Worm (Caenorhabditis elegans): ENCODE measurements around the gene srlf-10.
A peak's percentile ranks its signal among the peaks of the same experiment; 100 is the strongest.
"Not testable (repeated sequence)": the region's sequence is repeated elsewhere in the genome, so short reads cannot be mapped to it uniquely, and the experiment has no call there.

The srlf-10 gene

DNA sequence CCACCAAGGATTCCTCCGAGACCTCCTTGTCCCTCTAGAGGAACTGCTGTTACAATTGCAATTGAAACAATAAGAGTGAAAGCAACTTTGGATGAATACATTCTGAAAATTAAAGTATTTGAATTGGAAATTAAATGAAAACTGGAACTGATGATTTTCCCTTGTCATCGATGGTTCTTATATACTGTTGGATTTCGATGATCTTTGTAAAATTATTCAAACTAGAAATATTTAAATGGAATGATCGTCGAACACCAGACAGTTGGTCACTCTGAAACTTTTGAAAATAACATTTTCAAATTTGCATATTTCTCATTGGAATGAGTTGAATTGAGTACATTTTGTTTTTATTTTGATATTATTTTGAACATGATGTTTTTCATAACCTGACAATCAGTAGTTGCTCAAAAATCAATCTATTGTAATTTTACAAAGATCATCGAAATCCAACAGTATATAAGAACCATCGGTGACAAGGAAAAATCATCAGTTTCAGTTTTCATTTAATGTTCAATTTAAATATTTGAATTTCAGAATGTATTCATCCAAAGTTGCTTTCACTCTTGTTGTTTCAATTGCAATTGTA, at the start of gene srlf-10, which contains the start of gene srlf-9:
TSS of gene srlf-10 (plus strand) at position 536 of the 586 bp plus-strand sequence.
TSS of gene srlf-9 (minus strand) at position 101 of the 586 bp plus-strand sequence.
- TF ChIP-seq aly-2, elt-1, snpc-4 (tag; optimal IDR thresholded peaks at IDR 0.05): not testable (repeated sequence)

DNA sequence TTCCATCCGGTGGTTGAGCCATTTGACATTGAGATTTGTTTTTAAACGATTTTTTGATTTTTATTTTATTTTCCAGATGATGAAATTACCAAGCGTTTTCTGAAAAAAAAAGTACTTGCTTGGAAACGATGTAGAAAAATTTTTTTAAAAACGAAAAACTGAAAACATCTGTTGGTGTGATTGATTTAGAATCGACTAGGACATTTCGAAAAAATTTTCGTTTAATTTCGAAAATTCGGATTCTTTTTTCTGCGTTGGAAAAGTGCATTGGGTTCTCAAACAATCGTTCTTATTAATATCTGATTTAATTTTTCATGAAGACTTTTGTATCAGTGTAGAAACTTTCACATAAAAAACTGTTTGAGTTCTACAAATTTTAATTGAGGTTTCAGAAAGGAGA, 42.8 kb upstream of the srlf-10 start, which contains the start of gene F53A2.9:
TSS of gene F53A2.9 (minus strand) at position 101 of the 400 bp plus-strand sequence.
- TF ChIP-seq unc-62 (GFP tag; optimal IDR thresholded peaks at IDR 0.05) = no peak
- no peak for TF ChIP-seq lin-11 (tag; optimal IDR thresholded peaks at IDR 0.05)
- TF ChIP-seq unc-55 (GFP tag; optimal IDR thresholded peaks at IDR 0.05) = no peak
- TF ChIP-seq elt-1 (tag; optimal IDR thresholded peaks at IDR 0.05) = no peak

DNA sequence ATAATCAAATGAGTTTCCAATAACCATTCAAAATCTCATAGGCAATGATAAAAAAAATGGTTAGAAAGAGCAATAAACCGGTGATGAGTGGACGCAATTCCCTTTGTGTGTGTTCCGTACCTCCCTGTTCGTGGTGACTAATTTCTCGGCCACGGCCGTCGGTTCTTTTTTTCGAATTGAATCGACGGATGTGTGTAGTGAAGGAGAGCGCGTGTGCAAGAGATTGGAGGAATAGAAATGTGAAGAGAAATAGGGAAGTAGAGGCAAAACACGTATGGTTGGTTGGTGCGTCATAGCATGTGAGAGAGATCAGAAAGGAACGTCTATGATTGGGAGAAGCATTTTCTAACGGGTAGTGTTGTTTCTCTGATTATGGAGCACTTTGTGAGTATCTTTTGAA, 42.2 kb upstream of the srlf-10 start:
- TF ChIP-seq nhr-129 (tag; optimal IDR thresholded peaks at IDR 0.05) = peak; percentile 74
- TF ChIP-seq sma-9 (GFP tag; optimal IDR thresholded peaks at IDR 0.05) = peak; percentile 37
- no peak for TF ChIP-seq sma-9 (tag; optimal IDR thresholded peaks at IDR 0.05)
- TF ChIP-seq Y55F3AM.14 (GFP tag; optimal IDR thresholded peaks at IDR 0.05) = no peak
- TF ChIP-seq lin-13 (GFP tag; optimal IDR thresholded peaks at IDR 0.05) = peak; percentile 16
- peak; percentile 99 for TF ChIP-seq fos-1 (tag; optimal IDR thresholded peaks at IDR 0.05)
- TF ChIP-seq crh-2 (tag; optimal IDR thresholded peaks at IDR 0.05) = peak; percentile 25
- TF ChIP-seq unc-55 (GFP tag; optimal IDR thresholded peaks at IDR 0.05) = peak; percentile 59
- TF ChIP-seq blmp-1 (tag; optimal IDR thresholded peaks at IDR 0.05; ENCODE audit: insufficient read depth) = no peak
- no peak for TF ChIP-seq ceh-82 (tag; optimal IDR thresholded peaks at IDR 0.05)
- TF ChIP-seq nhr-11 (tag; optimal IDR thresholded peaks at IDR 0.05) = no peak
- no peak for TF ChIP-seq aly-2 (tag; optimal IDR thresholded peaks at IDR 0.05)
- TF ChIP-seq ZK546.5 (tag; optimal IDR thresholded peaks at IDR 0.05) = no peak
- TF ChIP-seq lin-11 (tag; optimal IDR thresholded peaks at IDR 0.05) = peak; percentile 21
- peak in 1 of 2 experiments; percentile 65 for TF ChIP-seq lsy-2 (tag; optimal IDR thresholded peaks at IDR 0.05)
- no peak for TF ChIP-seq nhr-12 (tag; optimal IDR thresholded peaks at IDR 0.05)
- no peak for TF ChIP-seq peb-1 (tag; optimal IDR thresholded peaks at IDR 0.05)
- TF ChIP-seq elt-1 (tag; optimal IDR thresholded peaks at IDR 0.05) = no peak
- peak; percentile 86 for TF ChIP-seq C34F6.9 (tag; optimal IDR thresholded peaks at IDR 0.05)
- no peak for TF ChIP-seq ama-1 (optimal IDR thresholded peaks at IDR 0.05)
- TF ChIP-seq mbf-1 (tag; optimal IDR thresholded peaks at IDR 0.05) = no peak
- peak; percentile 5 to 23 for TF ChIP-seq mdl-1 (tag; optimal IDR thresholded peaks at IDR 0.05)
- peak; percentile 32 for TF ChIP-seq nhr-21 (tag; optimal IDR thresholded peaks at IDR 0.05)
- TF ChIP-seq ztf-1 (GFP tag; conservative IDR thresholded peaks at IDR 0.05) = no peak
- TF ChIP-seq nhr-25 (tag; optimal IDR thresholded peaks at IDR 0.05) = peak; percentile 56

DNA sequence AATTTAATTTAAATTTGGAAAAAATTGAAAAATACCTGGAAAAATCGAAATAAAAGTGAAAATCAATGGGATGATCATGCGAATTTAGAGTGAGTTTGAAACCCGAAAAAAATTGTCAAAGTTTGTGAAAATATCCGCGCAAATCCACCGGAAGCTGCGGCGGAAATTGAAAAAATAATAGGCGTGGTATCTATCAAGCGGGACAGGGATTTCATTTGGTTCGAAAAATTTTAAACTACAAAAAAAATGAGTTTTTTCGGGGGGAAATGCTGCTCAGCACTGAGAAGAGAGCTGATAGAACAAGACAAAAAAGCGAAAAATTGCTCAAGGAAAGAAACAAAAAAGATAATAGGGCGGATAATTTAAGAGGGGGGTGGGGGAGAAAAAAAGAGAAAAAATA, 31.0 kb upstream of the srlf-10 start, which contains the start of gene T03F6.9:
TSS of gene T03F6.9 (minus strand) at position 101 of the 400 bp plus-strand sequence.
- TF ChIP-seq ztf-11 (tag; optimal IDR thresholded peaks at IDR 0.05) (no peak), peb-1 (tag; optimal IDR thresholded peaks at IDR 0.05) (no peak), F13H6.1 (tag; optimal IDR thresholded peaks at IDR 0.05) (no peak), alr-1 (tag; optimal IDR thresholded peaks at IDR 0.05) (no peak), ceh-82 (tag; optimal IDR thresholded peaks at IDR 0.05) (no peak), mbf-1 (tag; optimal IDR thresholded peaks at IDR 0.05) (no peak), snpc-4 (tag; optimal IDR thresholded peaks at IDR 0.05) (no peak), elt-3 (tag; optimal IDR thresholded peaks at IDR 0.05) (no peak), fos-1 (tag; optimal IDR thresholded peaks at IDR 0.05) (no peak), nhr-6 (tag; optimal IDR thresholded peaks at IDR 0.05) (no peak), R02D3.7 (tag; optimal IDR thresholded peaks at IDR 0.05) (no peak)

DNA sequence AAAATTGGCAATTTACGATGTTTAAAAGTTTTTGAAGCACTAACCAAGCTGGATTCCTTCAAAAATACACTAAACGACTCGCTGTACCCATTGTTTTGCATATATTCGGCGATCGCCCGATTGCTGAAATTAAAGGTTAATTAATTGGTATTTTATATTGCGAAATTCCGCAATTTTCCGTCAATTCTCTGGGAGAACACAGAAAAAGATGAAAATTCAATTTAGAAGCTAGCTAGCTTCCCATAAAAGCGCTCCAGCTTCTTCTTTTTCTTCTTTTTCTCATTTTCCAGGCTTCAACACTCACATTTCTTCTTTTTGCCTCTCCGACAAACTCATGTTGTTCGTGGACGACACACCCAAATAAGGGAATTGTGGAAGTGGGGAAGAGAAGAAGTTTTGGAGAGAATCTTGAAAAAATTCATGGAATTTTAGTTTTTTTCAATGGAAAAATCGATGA, 25.7 kb upstream of the srlf-10 start, which contains the start of gene lis-1:
TSS of gene lis-1 (minus strand) at position 407 of the 457 bp plus-strand sequence.
- TF ChIP-seq lsy-2 (tag; optimal IDR thresholded peaks at IDR 0.05) = peak in 1 of 2 experiments; percentile 46
- TF ChIP-seq mdl-1 (tag; optimal IDR thresholded peaks at IDR 0.05) = no peak

Measured in whole organism, L2 larva.